Fruit fly (Drosophila melanogaster) whole organism, adult: ENCODE data around the gene Nemp.

ENCODE experiments used
- CG11617 ChIP-seq: fragments of 200-800 bp; sonication (Bioruptor generic); optimal IDR thresholded peaks from 2 replicates; lab custom pipeline; 2017; ENCODE audit warnings: mild to moderate bottlenecking, missing biosample characterization, missing genetic modification reagents, missing genetic modification characterization
- CG12768 ChIP-seq: fragments of 200-800 bp; sonication (Bioruptor generic); optimal IDR thresholded peaks from 2 replicates; lab custom pipeline; 2017; ENCODE audit warnings: missing biosample characterization, missing genetic modification characterization, mild to moderate bottlenecking, moderate library complexity, missing genetic modification reagents
- CG14711 ChIP-seq: fragments of 200-800 bp; sonication (Bioruptor generic); optimal IDR thresholded peaks from 2 replicates; lab custom pipeline; 2018; ENCODE audit warnings: missing biosample characterization, mild to moderate bottlenecking, missing genetic modification characterization, moderate library complexity
- CG1620 ChIP-seq: fragments of 200-800 bp; sonication (Bioruptor generic); optimal IDR thresholded peaks from 2 replicates; lab custom pipeline; 2016; ENCODE audit warnings: missing biosample characterization, missing genetic modification characterization
- CG33017 ChIP-seq: fragments of 200-800 bp; sonication (Bioruptor generic); optimal IDR thresholded peaks from 2 replicates; lab custom pipeline; 2018; ENCODE audit warnings: missing biosample characterization, mild to moderate bottlenecking, missing genetic modification characterization, moderate library complexity
- CG5204 ChIP-seq: fragments of 200-800 bp; sonication (Bioruptor generic); optimal IDR thresholded peaks from 2 replicates; lab custom pipeline; 2016; ENCODE audit warnings: missing biosample characterization, missing genetic modification characterization
- CG7045 ChIP-seq: fragments of 200-800 bp; sonication (Bioruptor generic); optimal IDR thresholded peaks from 2 replicates; lab custom pipeline; 2017; ENCODE audit warnings: missing biosample characterization, mild to moderate bottlenecking, missing genetic modification characterization
- CG7101 ChIP-seq: fragments of 200-800 bp; sonication (Bioruptor generic); optimal IDR thresholded peaks from 2 replicates; lab custom pipeline; 2018; ENCODE audit warnings: missing biosample characterization, mild to moderate bottlenecking, missing genetic modification characterization, moderate library complexity
- Clk ChIP-seq: fragments of 200-800 bp; sonication (Bioruptor generic); optimal IDR thresholded peaks from 2 replicates; lab custom pipeline; 2017; ENCODE audit warnings: missing biosample characterization, missing genetic modification characterization
- Crg-1 ChIP-seq: fragments of 200-800 bp; sonication (Bioruptor generic); optimal IDR thresholded peaks from 2 replicates; lab custom pipeline; 2016; ENCODE audit warnings: missing biosample characterization, missing genetic modification characterization
- Hr96 ChIP-seq: fragments of 200-800 bp; sonication (Bioruptor generic); optimal IDR thresholded peaks from 2 replicates; lab custom pipeline; 2016; ENCODE audit warnings: missing biosample characterization, missing genetic modification characterization
- Mnt ChIP-seq: fragments of 200-800 bp; sonication (Bioruptor generic); optimal IDR thresholded peaks from 2 replicates; lab custom pipeline; 2016; ENCODE audit warnings: missing biosample characterization, mild to moderate bottlenecking, missing genetic modification characterization
- bab1 ChIP-seq: fragments of 200-800 bp; sonication (Bioruptor generic); optimal IDR thresholded peaks from 3 replicates; lab custom pipeline; 2019; ENCODE audit warnings: missing biosample characterization, mild to moderate bottlenecking, missing genetic modification characterization, moderate library complexity
- cic ChIP-seq: fragments of 200-800 bp; sonication (Bioruptor generic); optimal IDR thresholded peaks from 2 replicates; lab custom pipeline; 2017; ENCODE audit warnings: missing biosample characterization, mild to moderate bottlenecking, missing genetic modification characterization, moderate library complexity
- cnc ChIP-seq, 2 experiments: fragments of >200 bp; optimal IDR thresholded peaks; 2 replicates each; lab custom pipeline; 2017
- kay ChIP-seq: fragments of 200-800 bp; sonication (Bioruptor generic); peaks from one replicate; lab custom pipeline; 2016; ENCODE audit warnings: missing biosample characterization, missing genetic modification characterization, borderline replicate concordance
- ovo ChIP-seq: fragments of 200-800 bp; sonication (Bioruptor generic); optimal IDR thresholded peaks from 2 replicates; lab custom pipeline; 2016; ENCODE audit warnings: missing biosample characterization, missing genetic modification characterization
- pad ChIP-seq: fragments of 200-800 bp; sonication (Bioruptor generic); optimal IDR thresholded peaks from 3 replicates; lab custom pipeline; 2017; ENCODE audit warnings: missing biosample characterization, missing genetic modification characterization, mild to moderate bottlenecking, moderate library complexity, missing genetic modification reagents
- tj ChIP-seq: fragments of 200-800 bp; sonication (Bioruptor generic); optimal IDR thresholded peaks from 3 replicates; lab custom pipeline; 2017; ENCODE audit warnings: missing biosample characterization, mild to moderate bottlenecking, missing genetic modification characterization, moderate library complexity
- toe ChIP-seq: fragments of 200-800 bp; sonication (Bioruptor generic); optimal IDR thresholded peaks from 2 replicates; lab custom pipeline; 2016; ENCODE audit warnings: missing biosample characterization, missing genetic modification characterization

Nemp gene

DNA sequence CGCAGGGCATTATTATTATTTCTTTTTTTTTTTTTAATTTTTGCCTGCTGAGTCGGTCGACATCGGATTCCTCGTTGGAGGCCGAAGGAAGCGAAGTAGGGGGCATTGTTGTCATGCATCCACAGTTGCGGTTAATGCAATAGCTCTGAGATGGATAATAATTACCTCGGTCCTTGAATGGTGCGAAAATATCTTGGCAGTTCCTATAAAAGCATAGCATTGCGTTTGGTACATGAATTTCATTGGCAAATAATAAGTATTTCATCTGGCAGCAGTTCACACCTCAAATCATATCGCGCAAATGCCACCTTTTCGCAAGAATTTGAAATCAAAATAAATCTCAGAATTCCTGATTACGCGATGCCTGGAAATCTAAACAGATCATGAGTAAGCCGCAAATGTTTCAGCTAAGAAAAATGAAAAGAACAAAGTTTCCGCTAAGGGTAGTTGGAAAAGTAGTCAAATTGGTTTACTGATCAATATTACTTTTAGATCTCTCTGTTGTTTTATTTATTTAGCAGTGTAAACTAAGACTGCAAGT lies 7.7 kb downstream of the Nemp start:
- TF ChIP-seq pad (no peak), CG33017 (tag; lab: Kevin White, UChicago) (no peak), tj (GFP tag; lab: Kevin White, UChicago) (no peak), CG11617 (no peak), toe (no peak), Hr96 (GFP tag; lab: Kevin White, UChicago) (no peak), Clk (GFP tag; lab: Kevin White, UChicago) (no peak), Crg-1 (no peak), cnc (optimal IDR thresholded peaks at IDR 0.05; lab: Kevin White, UChicago) (no peak), bab1 (GFP tag; lab: Kevin White, UChicago) (no peak), CG7101 (tag; lab: Kevin White, UChicago) (no peak), Mnt (GFP tag; lab: Kevin White, UChicago) (no peak), CG14711 (no peak), CG12768 (no peak), ovo (GFP tag; lab: Kevin White, UChicago) (no peak), kay (GFP tag; lab: Kevin White, UChicago) (no peak), cic (GFP tag; lab: Kevin White, UChicago) (no peak)

- TF ChIP-seq CG12768, result no peak
- TF ChIP-seq CG1620 (GFP tag; lab: Kevin White, UChicago), result no peak
- TF ChIP-seq Clk (GFP tag; lab: Kevin White, UChicago), result no peak
- no peak for TF ChIP-seq bab1 (GFP tag; lab: Kevin White, UChicago)
- TF ChIP-seq pad, result no peak
- TF ChIP-seq CG5204 (GFP tag; lab: Kevin White, UChicago), result no peak
- TF ChIP-seq ovo (GFP tag; lab: Kevin White, UChicago), result no peak
- TF ChIP-seq kay (GFP tag; lab: Kevin White, UChicago), result no peak
- TF ChIP-seq toe, result no peak
- no peak for TF ChIP-seq cnc (optimal IDR thresholded peaks at IDR 0.05; lab: Kevin White, UChicago)
- TF ChIP-seq Hr96 (GFP tag; lab: Kevin White, UChicago), result no peak
- no peak for TF ChIP-seq CG7101 (tag; lab: Kevin White, UChicago)
- no peak for TF ChIP-seq cic (GFP tag; lab: Kevin White, UChicago)
- TF ChIP-seq CG14711, result no peak
These were observed 9.3 kb downstream of the Nemp start for dm6 chrX:16645472-16645871.

DNA sequence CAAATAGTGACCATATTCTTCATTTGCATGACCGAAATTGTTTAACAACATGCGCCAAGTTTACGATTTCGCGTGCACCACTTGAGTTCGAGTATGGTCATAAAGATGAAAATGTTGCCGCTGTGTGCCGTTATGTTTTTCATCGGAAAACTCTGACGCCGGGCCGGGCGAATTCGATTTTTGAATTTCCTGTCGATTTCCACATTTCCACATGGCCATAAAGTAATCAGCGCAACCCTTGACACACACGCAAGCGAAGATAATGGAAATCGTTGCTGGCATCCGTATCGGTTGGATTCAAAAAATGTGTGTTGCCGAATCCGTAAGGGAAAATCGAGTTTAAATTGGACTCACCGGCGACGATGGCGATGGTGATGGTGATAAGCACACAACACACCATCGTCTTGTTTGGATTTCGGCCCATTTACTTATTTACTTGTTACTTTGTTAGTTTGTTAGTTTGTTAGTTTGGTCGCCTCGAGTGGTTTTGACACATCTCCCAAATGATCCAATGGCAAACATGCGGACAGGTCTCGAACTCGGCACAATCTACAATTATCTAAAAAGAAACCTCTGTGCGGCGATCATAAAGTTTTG lies 10.2 kb downstream of the Nemp start:
- TF ChIP-seq toe, result no peak
- TF ChIP-seq CG1620 (GFP tag; lab: Kevin White, UChicago), result no peak
- no peak for TF ChIP-seq cnc (optimal IDR thresholded peaks at IDR 0.05; lab: Kevin White, UChicago)
- TF ChIP-seq CG5204 (GFP tag; lab: Kevin White, UChicago), result no peak
- no peak for TF ChIP-seq Hr96 (GFP tag; lab: Kevin White, UChicago)
- TF ChIP-seq CG33017 (tag; lab: Kevin White, UChicago), result no peak

- TF ChIP-seq tj (GFP tag; lab: Kevin White, UChicago), result no peak
- no peak for TF ChIP-seq CG33017 (tag; lab: Kevin White, UChicago)
- TF ChIP-seq bab1 (GFP tag; lab: Kevin White, UChicago), result no peak
- TF ChIP-seq CG7101 (tag; lab: Kevin White, UChicago), result no peak
- TF ChIP-seq Crg-1, result no peak
- no peak for TF ChIP-seq pad
- TF ChIP-seq Mnt (GFP tag; lab: Kevin White, UChicago), result no peak
- TF ChIP-seq CG1620 (GFP tag; lab: Kevin White, UChicago), result no peak
- TF ChIP-seq cic (GFP tag; lab: Kevin White, UChicago), result no peak
- no peak for TF ChIP-seq Hr96 (GFP tag; lab: Kevin White, UChicago)
- TF ChIP-seq ovo (GFP tag; lab: Kevin White, UChicago), result no peak
- no peak for TF ChIP-seq CG11617
- no peak for TF ChIP-seq toe
- TF ChIP-seq cnc (optimal IDR thresholded peaks at IDR 0.05; lab: Kevin White, UChicago), result no peak
- TF ChIP-seq kay (GFP tag; lab: Kevin White, UChicago), result no peak
- no peak for TF ChIP-seq Clk (GFP tag; lab: Kevin White, UChicago)
- TF ChIP-seq CG7045 (GFP tag; lab: Kevin White, UChicago), result no peak
- TF ChIP-seq CG5204 (GFP tag; lab: Kevin White, UChicago), result no peak
- no peak for TF ChIP-seq CG12768
These were observed 11.4 kb downstream of the Nemp start for dm6 chrX:16643363-16643946.

DNA sequence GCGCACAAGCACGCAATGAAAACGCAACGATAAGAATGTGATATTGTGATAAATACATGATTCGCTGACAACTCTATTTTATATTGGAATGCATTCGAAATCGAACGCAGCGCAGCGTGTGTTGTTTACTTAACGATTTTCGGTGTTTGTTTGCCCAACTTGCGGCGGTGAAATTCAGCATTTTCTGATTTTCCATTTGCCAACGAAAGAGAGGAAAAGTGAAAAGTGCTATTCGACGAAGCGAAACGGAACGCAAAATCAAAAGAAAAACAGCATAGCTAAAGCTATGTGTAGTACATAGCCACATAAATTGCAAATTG lies 13.8 kb downstream of the Nemp start:
- TF ChIP-seq ovo (GFP tag; lab: Kevin White, UChicago) (no peak), tj (GFP tag; lab: Kevin White, UChicago) (peak; percentile 90)

DNA sequence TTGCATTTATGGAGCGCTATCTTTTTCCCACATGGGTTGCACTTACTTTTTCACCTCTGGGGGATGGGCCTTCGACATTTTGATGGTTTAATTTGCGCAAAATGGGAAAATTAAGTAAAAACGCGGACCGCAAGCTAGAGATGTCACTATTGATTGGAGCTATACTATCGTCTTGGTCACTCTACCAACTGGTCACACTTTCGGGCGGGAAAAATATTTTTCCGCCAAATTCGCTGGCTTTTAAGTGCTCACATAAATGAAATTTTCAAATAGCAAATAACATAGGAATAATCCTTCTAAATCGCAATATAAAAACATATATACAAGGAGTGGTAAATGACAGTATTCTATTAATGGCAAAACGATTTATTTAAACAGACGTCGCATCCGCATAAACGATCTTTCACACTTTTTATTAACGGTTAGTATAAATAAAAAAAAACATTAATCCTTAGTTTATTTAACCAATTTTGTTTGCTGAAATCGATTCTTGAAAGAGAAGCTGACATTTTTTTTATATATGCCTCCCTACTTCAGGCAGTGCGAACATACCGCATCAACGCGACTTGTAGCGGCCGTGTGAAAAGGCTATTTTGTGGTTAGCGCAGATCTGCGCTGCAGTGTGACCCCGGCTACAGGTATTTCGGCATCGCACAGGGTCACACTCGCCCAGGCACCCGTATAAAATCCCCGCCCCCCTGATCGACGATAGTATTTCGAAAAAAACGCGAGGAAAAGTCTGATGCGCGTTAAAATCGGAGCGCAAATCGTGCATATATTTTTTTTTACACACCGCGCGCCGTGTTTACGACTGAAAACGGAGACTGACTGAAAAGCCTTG lies 14.3 kb downstream of the Nemp start, which contains the start of the genes SNRPG and mthl1:
SNRPG (minus strand) TSS at position 160 of the 841 bp plus-strand sequence.
mthl1 (plus strand) TSS at position 709 of the 841 bp plus-strand sequence.
- TF ChIP-seq CG7101 (tag; lab: Kevin White, UChicago) (peak; percentile 73), toe (peak; percentile 63), Mnt (GFP tag; lab: Kevin White, UChicago) (peak; percentile 71), cnc (optimal IDR thresholded peaks at IDR 0.05; lab: Kevin White, UChicago) (no peak), CG1620 (GFP tag; lab: Kevin White, UChicago) (peak; percentile 77), Hr96 (GFP tag; lab: Kevin White, UChicago) (no peak), bab1 (GFP tag; lab: Kevin White, UChicago) (peak; percentile 58), ovo (GFP tag; lab: Kevin White, UChicago) (peak; percentile 36), CG14711 (peak; percentile 63), pad (peak; percentile 64), CG12768 (peak; percentile 73), CG7045 (GFP tag; lab: Kevin White, UChicago) (peak; percentile 54), tj (GFP tag; lab: Kevin White, UChicago) (no peak), kay (GFP tag; lab: Kevin White, UChicago) (no peak), Clk (GFP tag; lab: Kevin White, UChicago) (peak; percentile 52), CG11617 (peak; percentile 63), CG33017 (tag; lab: Kevin White, UChicago) (no peak), Crg-1 (peak; percentile 40), CG5204 (GFP tag; lab: Kevin White, UChicago) (peak; percentile 81)
